Worm (Caenorhabditis elegans): Measurements from ENCODE around the gene argk-1.

- TF ChIP-seq ama-1 (optimal IDR thresholded peaks at IDR 0.05) (no peak), nhr-11 (tag; optimal IDR thresholded peaks at IDR 0.05) (no peak), eyg-1 (tag; optimal IDR thresholded peaks at IDR 0.05) (no peak), hlh-30 (tag; optimal IDR thresholded peaks at IDR 0.05; ENCODE audit: insufficient read depth) (no peak), fax-1 (tag; optimal IDR thresholded peaks at IDR 0.05) (no peak), pqm-1 (tag; optimal IDR thresholded peaks at IDR 0.05) (no peak), pag-3 (tag; optimal IDR thresholded peaks at IDR 0.05; ENCODE audit: borderline replicate concordance) (no peak), ets-4 (tag; optimal IDR thresholded peaks at IDR 0.05) (no peak), madf-2 (tag; optimal IDR thresholded peaks at IDR 0.05) (no peak), fkh-6 (tag; optimal IDR thresholded peaks at IDR 0.05) (no peak), T23F11.4 (GFP tag; optimal IDR thresholded peaks at IDR 0.05) (no peak), tbx-2 (tag; optimal IDR thresholded peaks at IDR 0.05) (no peak), ceh-30 (tag; optimal IDR thresholded peaks at IDR 0.05) (no peak), fkh-10 (GFP tag; optimal IDR thresholded peaks at IDR 0.05) (no peak)
Observed at ce11 chrV:16139529-16139928, 35.8 kb downstream of the argk-1 start, which contains the start of gene clc-11.
